Fruit fly (Drosophila melanogaster) whole organism, embryonic: ENCODE results near the gene ssp3.

Experiments
- CG14014 ChIP-seq: fragments of 200-800 bp; sonication (Bioruptor generic); IDR thresholded peaks from 2 replicates; pipeline ENCODE4 v1.3.6; 2022; ENCODE audit warnings: missing biosample characterization, missing genetic modification characterization
- CG15073 ChIP-seq: fragments of 200-800 bp; sonication (Bioruptor generic); optimal IDR thresholded peaks from 2 replicates; lab custom pipeline; 2016; ENCODE audit warnings: missing biosample characterization, missing genetic modification characterization
- CG15601 ChIP-seq: fragments of 200-800 bp; sonication (Bioruptor generic); optimal IDR thresholded peaks from 3 replicates; lab custom pipeline; 2019; ENCODE audit warnings: missing biosample characterization, mild to moderate bottlenecking, missing genetic modification characterization, moderate library complexity
- CHES-1-like ChIP-seq: fragments of 200-800 bp; sonication (Bioruptor generic); optimal IDR thresholded peaks from 2 replicates; lab custom pipeline; 2016; ENCODE audit warnings: missing biosample characterization, missing genetic modification characterization
- Spps ChIP-seq: fragments of 200-800 bp; sonication (Bioruptor generic); optimal IDR thresholded peaks from 2 replicates; lab custom pipeline; 2018; ENCODE audit warnings: missing biosample characterization, mild to moderate bottlenecking, missing genetic modification characterization
- ap ChIP-seq: fragments of 200-800 bp; sonication (Bioruptor generic); IDR thresholded peaks from 2 replicates; pipeline ENCODE4 v1.3.6; 2022; ENCODE audit warnings: missing biosample characterization, missing genetic modification characterization

- TF ChIP-seq ap (GFP tag; lab: Robert Waterston, UW) = no peak
- TF ChIP-seq CG15601 (tag; lab: Kevin White, UChicago) = no peak
- no peak for TF ChIP-seq CHES-1-like (GFP tag; lab: Kevin White, UChicago)
- 0 out of 2 replicates have a peak, but pooled peaks have one; percentile 8 for TF ChIP-seq CG14014 (GFP tag; lab: Robert Waterston, UW)
- TF ChIP-seq Spps (tag; lab: Kevin White, UChicago) = no peak
- no peak for TF ChIP-seq CG15073 (GFP tag; lab: Kevin White, UChicago)
These were observed 54.4 kb downstream of the ssp3 start for dm6 chr2L:18889311-18889710.
